Fruit fly (Drosophila melanogaster): ENCODE data around the gene mRpS31.
A peak's percentile ranks its signal among the peaks of the same experiment; 100 is the strongest.

mRpS31 gene

dm6 chr3L:16054095-16054494, 49.1 kb downstream of the mRpS31 start:
- peak in 1 of 2 experiments; percentile 24 for TF ChIP-seq foxo (GFP tag; optimal IDR thresholded peaks at IDR 0.05)
- peak; percentile 2 for TF ChIP-seq sv (GFP tag; optimal IDR thresholded peaks at IDR 0.05)
- peak; percentile 13 for TF ChIP-seq h (GFP tag; optimal IDR thresholded peaks at IDR 0.05)
- no peak for TF ChIP-seq GATAd (GFP tag; optimal IDR thresholded peaks at IDR 0.05)
- TF ChIP-seq usp (GFP tag; optimal IDR thresholded peaks at IDR 0.05): no peak
- no peak for TF ChIP-seq sage (GFP tag; optimal IDR thresholded peaks at IDR 0.05)

Data from whole organism, wandering third instar larva.